Fruit fly (Drosophila melanogaster): ENCODE measurements around the gene CG8997.

CG8997 gene

dm6 chr2L:13878801-13879200 is 33.7 kb upstream of the CG8997 start (continued):
- TF ChIP-seq CG13894 (tag; optimal IDR thresholded peaks at IDR 0.05) (peak; percentile 25), NC2α (GFP tag; optimal IDR thresholded peaks at IDR 0.05) (no peak), p53 (GFP tag; optimal IDR thresholded peaks at IDR 0.05) (no peak), mld (GFP tag; IDR thresholded peaks at IDR 0.05; ENCODE audit: partially characterized antibody) (no peak), tio (GFP tag; optimal IDR thresholded peaks at IDR 0.05) (no peak), Med (GFP tag) (peak; percentile 94), CG10366 (GFP tag; IDR thresholded peaks at IDR 0.05) (no peak), ro (GFP tag; IDR thresholded peaks at IDR 0.05) (no peak), Lpt (GFP tag; optimal IDR thresholded peaks at IDR 0.05) (no peak), vnd (GFP tag; IDR thresholded peaks at IDR 0.05; ENCODE audit: partially characterized antibody) (no peak), CG15011 (GFP tag; optimal IDR thresholded peaks at IDR 0.05) (no peak), fu2 (GFP tag; optimal IDR thresholded peaks at IDR 0.05) (no peak), CG12236 (GFP tag; optimal IDR thresholded peaks at IDR 0.05) (no peak), ssp (GFP tag; IDR thresholded peaks at IDR 0.05) (no peak), Lim3 (GFP tag; IDR thresholded peaks at IDR 0.05) (no peak), chinmo (GFP tag; IDR thresholded peaks at IDR 0.05; ENCODE audit: partially characterized antibody) (peak; percentile 85; the same call in 3 of the 4 replicates), ewg (GFP tag; optimal IDR thresholded peaks at IDR 0.05) (no peak), Awh (GFP tag; IDR thresholded peaks at IDR 0.05) (no peak), CG15514 (GFP tag; optimal IDR thresholded peaks at IDR 0.05) (peak; percentile 28), exex (tag; optimal IDR thresholded peaks at IDR 0.05) (no peak), yki (optimal IDR thresholded peaks at IDR 0.05) (no peak), CG3726 (GFP tag; IDR thresholded peaks at IDR 0.05) (no peak), CG9727 (GFP tag; optimal IDR thresholded peaks at IDR 0.05) (no peak), NFAT (GFP tag; IDR thresholded peaks at IDR 0.05) (no peak), da (GFP tag; optimal IDR thresholded peaks at IDR 0.05) (no peak), Rx (GFP tag; IDR thresholded peaks at IDR 0.05) (no peak), ab (GFP tag; optimal IDR thresholded peaks at IDR 0.05) (no peak), CG12155 (GFP tag; optimal IDR thresholded peaks at IDR 0.05) (no peak), odd (GFP tag; optimal IDR thresholded peaks at IDR 0.05) (no peak), Optix (GFP tag; IDR thresholded peaks at IDR 0.05) (no peak), CG1529 (GFP tag; optimal IDR thresholded peaks at IDR 0.05) (no peak), lmd (GFP tag; IDR thresholded peaks at IDR 0.05) (no peak), Dip3 (GFP tag; optimal IDR thresholded peaks at IDR 0.05) (no peak), jigr1 (GFP tag; IDR thresholded peaks at IDR 0.05) (no peak), CG7786 (GFP tag; optimal IDR thresholded peaks at IDR 0.05) (no peak), corto (GFP tag; optimal IDR thresholded peaks at IDR 0.05) (no peak), slp2 (GFP tag; optimal IDR thresholded peaks at IDR 0.05) (no peak), CG16863 (GFP tag; optimal IDR thresholded peaks at IDR 0.05) (no peak), CG6791 (GFP tag; IDR thresholded peaks at IDR 0.05; ENCODE audit: partially characterized antibody) (peak; percentile 62), CG7745 (tag; optimal IDR thresholded peaks at IDR 0.05) (no peak), pb (GFP tag; optimal IDR thresholded peaks at IDR 0.05) (peak; percentile 14), CG18764 (GFP tag; optimal IDR thresholded peaks at IDR 0.05) (no peak), CG4282 (GFP tag; optimal IDR thresholded peaks at IDR 0.05) (no peak), Xbp1 (GFP tag; optimal IDR thresholded peaks at IDR 0.05) (no peak), CG7987 (GFP tag; optimal IDR thresholded peaks at IDR 0.05) (peak; percentile 42), Aef1 (GFP tag; IDR thresholded peaks at IDR 0.05) (no peak), E2f2 (GFP tag; IDR thresholded peaks at IDR 0.05) (no peak), Mes4 (GFP tag; optimal IDR thresholded peaks at IDR 0.05) (no peak), Ptx1 (GFP tag; IDR thresholded peaks at IDR 0.05) (no peak), Sox100B (GFP tag; optimal IDR thresholded peaks at IDR 0.05) (no peak), pho (GFP tag; optimal IDR thresholded peaks at IDR 0.05) (no peak), fd102C (GFP tag; optimal IDR thresholded peaks at IDR 0.05) (no peak), kay (GFP tag; optimal IDR thresholded peaks at IDR 0.05) (peak; percentile 4)
